Worm (Caenorhabditis elegans): ENCODE data around the gene ZC190.10.

DNA sequence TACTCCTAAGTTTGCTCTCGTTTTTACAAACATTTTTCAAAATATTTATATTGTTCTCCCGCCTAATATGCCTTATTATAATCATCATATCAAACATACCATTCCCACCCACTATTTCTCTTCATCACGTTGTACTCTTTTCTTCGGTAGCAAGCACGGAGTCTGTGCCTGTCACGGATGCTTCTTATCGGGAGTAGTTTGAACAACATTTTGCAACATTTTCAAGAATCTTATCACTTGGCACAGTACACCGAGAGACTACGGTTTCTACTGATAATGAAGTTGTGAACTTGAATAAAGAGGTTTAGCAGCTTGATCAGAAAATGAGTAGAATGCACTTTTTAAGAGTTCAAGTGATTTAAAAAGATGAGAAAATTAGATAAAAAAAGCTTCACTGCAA, 47.9 kb downstream of the ZC190.10 start:
- TF ChIP-seq nhr-6 (tag; optimal IDR thresholded peaks at IDR 0.05) (no peak), unc-39 (tag; optimal IDR thresholded peaks at IDR 0.05) (no peak), ama-1 (optimal IDR thresholded peaks at IDR 0.05) (no peak), skn-1 (tag; optimal IDR thresholded peaks at IDR 0.05) (no peak)
